Worm (Caenorhabditis elegans): ENCODE measurements around the gene unc-34.
A peak's percentile ranks its signal among the peaks of the same experiment; 100 is the strongest.

Gene unc-34

ce11 chrV:979698-980097 lies 2.8 kb upstream of the unc-34 start:
- no peak for TF ChIP-seq tbx-7 (tag; optimal IDR thresholded peaks at IDR 0.05)
- TF ChIP-seq hlh-13 (GFP tag; optimal IDR thresholded peaks at IDR 0.05) = peak; percentile 27
- peak; percentile 42 for TF ChIP-seq nfya-1 (tag; optimal IDR thresholded peaks at IDR 0.05)
- no peak for TF ChIP-seq mec-3 (tag; optimal IDR thresholded peaks at IDR 0.05; ENCODE audit: borderline replicate concordance)
- TF ChIP-seq ceh-19 (GFP tag; optimal IDR thresholded peaks at IDR 0.05) = no peak

- no peak for TF ChIP-seq hlh-6 (tag; optimal IDR thresholded peaks at IDR 0.05)
- TF ChIP-seq nfya-1 (tag; optimal IDR thresholded peaks at IDR 0.05) = peak; percentile 92
- no peak for TF ChIP-seq ttx-3 (tag; optimal IDR thresholded peaks at IDR 0.05)
Observed at ce11 chrV:983120-983519, 614 bp downstream of the unc-34 start.

- no peak for TF ChIP-seq nhr-11 (tag; optimal IDR thresholded peaks at IDR 0.05)
- TF ChIP-seq pag-3 (tag; optimal IDR thresholded peaks at IDR 0.05; ENCODE audit: borderline replicate concordance) = no peak
- TF ChIP-seq tbx-2 (tag; optimal IDR thresholded peaks at IDR 0.05) = no peak
- TF ChIP-seq pat-9 (tag; optimal IDR thresholded peaks at IDR 0.05) = no peak
- TF ChIP-seq fkh-10 (GFP tag; optimal IDR thresholded peaks at IDR 0.05) = no peak
- TF ChIP-seq F13H6.1 (tag; optimal IDR thresholded peaks at IDR 0.05) = no peak
- no peak for TF ChIP-seq npax-4 (tag; optimal IDR thresholded peaks at IDR 0.05)
- no peak for TF ChIP-seq ttx-3 (tag; optimal IDR thresholded peaks at IDR 0.05)
- TF ChIP-seq dmd-4 (tag; optimal IDR thresholded peaks at IDR 0.05; ENCODE audit: borderline replicate concordance) = no peak
- no peak for TF ChIP-seq sox-2 (GFP tag; IDR thresholded peaks at IDR 0.05)
- TF ChIP-seq T23F11.4 (GFP tag; optimal IDR thresholded peaks at IDR 0.05) = no peak
- TF ChIP-seq sox-4 (tag; optimal IDR thresholded peaks at IDR 0.05) = no peak
- no peak for TF ChIP-seq tbx-7 (tag; optimal IDR thresholded peaks at IDR 0.05)
Observed at ce11 chrV:990300-990699, 7.8 kb downstream of the unc-34 start.

- TF ChIP-seq ets-4 (tag; optimal IDR thresholded peaks at IDR 0.05) = no peak
- TF ChIP-seq pag-3 (tag; optimal IDR thresholded peaks at IDR 0.05; ENCODE audit: borderline replicate concordance) = no peak
- TF ChIP-seq hlh-15 (tag; optimal IDR thresholded peaks at IDR 0.05) = no peak
- TF ChIP-seq eyg-1 (tag; optimal IDR thresholded peaks at IDR 0.05) = no peak
- TF ChIP-seq dve-1 (tag; optimal IDR thresholded peaks at IDR 0.05) = no peak
- TF ChIP-seq C38D4.7 (GFP tag; optimal IDR thresholded peaks at IDR 0.05) = no peak
- no peak for TF ChIP-seq pqm-1 (tag; optimal IDR thresholded peaks at IDR 0.05)
- TF ChIP-seq ceh-18 (tag; optimal IDR thresholded peaks at IDR 0.05) = no peak
- no peak for TF ChIP-seq ceh-6 (GFP tag; optimal IDR thresholded peaks at IDR 0.05)
- TF ChIP-seq hlh-6 (tag; optimal IDR thresholded peaks at IDR 0.05) = no peak
- TF ChIP-seq mec-3 (tag; optimal IDR thresholded peaks at IDR 0.05; ENCODE audit: borderline replicate concordance) = no peak
- no peak for TF ChIP-seq T23F11.4 (GFP tag; optimal IDR thresholded peaks at IDR 0.05)
- no peak for TF ChIP-seq pha-4 (tag; optimal IDR thresholded peaks at IDR 0.05)
- no peak for TF ChIP-seq rnt-1 (tag; optimal IDR thresholded peaks at IDR 0.05)
- TF ChIP-seq ceh-31 (tag; optimal IDR thresholded peaks at IDR 0.05) = no peak
- TF ChIP-seq sox-4 (tag; optimal IDR thresholded peaks at IDR 0.05) = no peak
- no peak for TF ChIP-seq nhr-232 (tag; optimal IDR thresholded peaks at IDR 0.05)
Observed at ce11 chrV:995635-996034, 13.1 kb downstream of the unc-34 start.

ce11 chrV:1001163-1001562 lies 18.7 kb downstream of the unc-34 start:
- TF ChIP-seq pax-1 (tag; optimal IDR thresholded peaks at IDR 0.05) = no peak
- TF ChIP-seq hlh-6 (tag; optimal IDR thresholded peaks at IDR 0.05) = peak; percentile 16

- TF ChIP-seq dmd-4 (tag; optimal IDR thresholded peaks at IDR 0.05; ENCODE audit: borderline replicate concordance) (no peak), dve-1 (tag; optimal IDR thresholded peaks at IDR 0.05) (no peak), Y22D7AL.16 (tag; optimal IDR thresholded peaks at IDR 0.05) (no peak)
Observed at ce11 chrV:1003400-1003799, 20.9 kb downstream of the unc-34 start, which contains the start of gene Y50D4C.5. TSS of gene Y50D4C.5 (minus strand) at chrV:1003744.
